Worm (Caenorhabditis elegans) whole organism, early embryonic: Measurements from ENCODE around the gene cri-3.

Experiments
- B0310.2 ChIP-seq: sonication (generic microtip); optimal IDR thresholded peaks from 2 replicates; lab custom pipeline; 2016; ENCODE audit warnings: mild to moderate bottlenecking, missing genetic modification characterization, missing compliant biosample characterization
- F13C5.2 ChIP-seq: sonication (generic microtip); optimal IDR thresholded peaks from 2 replicates; lab custom pipeline; 2017; ENCODE audit warnings: mild to moderate bottlenecking, missing genetic modification characterization, inconsistent platforms, missing compliant biosample characterization
- ama-1 ChIP-seq: fragments of 150-350 bp; optimal IDR thresholded peaks from 2 replicates; lab custom pipeline; 2014
- flt-1 ChIP-seq: fragments of 200-800 bp; sonication (Bioruptor generic); IDR thresholded peaks from 2 replicates; pipeline ENCODE4 v1.3.6; 2022; ENCODE audit warnings: missing genetic modification characterization, missing compliant biosample characterization
- hmbx-1 ChIP-seq: sonication (generic microtip); optimal IDR thresholded peaks from 2 replicates; lab custom pipeline; 2016; ENCODE audit warnings: mild to moderate bottlenecking, missing genetic modification characterization, missing compliant biosample characterization
- pes-1 ChIP-seq: fragments of 200-800 bp; sonication (Bioruptor generic); IDR thresholded peaks from 2 replicates; pipeline ENCODE4 v1.3.6; 2022; ENCODE audit warnings: missing genetic modification reagents, missing genetic modification characterization, missing compliant biosample characterization
- scrt-1 ChIP-seq: fragments of 200-800 bp; sonication (Bioruptor generic); IDR thresholded peaks from 2 replicates; pipeline ENCODE4 v1.3.6; 2022; ENCODE audit warnings: missing genetic modification characterization, missing compliant biosample characterization
- sea-1 ChIP-seq: fragments of 200-800 bp; sonication (Bioruptor generic); conservative IDR thresholded peaks from 2 replicates; pipeline ENCODE4 v1.3.6; 2022; ENCODE audit warnings: missing genetic modification characterization, missing compliant biosample characterization
- tbx-11 ChIP-seq: fragments of 200-800 bp; sonication (Bioruptor generic); IDR thresholded peaks from 2 replicates; pipeline ENCODE4 v1.3.6; 2022; ENCODE audit warnings: missing genetic modification characterization, missing compliant biosample characterization
- tbx-37 ChIP-seq: fragments of 200-800 bp; sonication (Bioruptor generic); conservative IDR thresholded peaks from 2 replicates; pipeline ENCODE4 v1.3.6; 2022; ENCODE audit warnings: missing genetic modification reagents, missing genetic modification characterization, missing compliant biosample characterization
- tra-4 ChIP-seq: sonication (generic microtip); optimal IDR thresholded peaks from 2 replicates; lab custom pipeline; 2017; ENCODE audit warnings: missing genetic modification characterization, missing compliant biosample characterization

ce11 chrIII:3370770-3371169, 25.4 kb upstream of the cri-3 start:
- TF ChIP-seq pes-1 (GFP tag; lab: Robert Waterston, UW) (no peak), sea-1 (GFP tag; lab: Robert Waterston, UW) (no peak), F13C5.2 (tag; lab: Kevin White, UChicago) (no peak), ama-1 (no peak), tbx-11 (GFP tag; lab: Robert Waterston, UW) (no peak), hmbx-1 (tag; lab: Kevin White, UChicago) (no peak), scrt-1 (GFP tag; lab: Robert Waterston, UW) (no peak), B0310.2 (tag; lab: Kevin White, UChicago) (no peak), flt-1 (no peak), tbx-37 (GFP tag; lab: Robert Waterston, UW) (no peak), tra-4 (tag; lab: Kevin White, UChicago) (no peak)
